Worm (Caenorhabditis elegans): Measurements from ENCODE around the gene C24H10.4.

C24H10.4 gene

ce11 chrX:5037673-5038072 lies 21.4 kb downstream of the C24H10.4 start, which contains the start of gene ZC449.5:
Gene ZC449.5, minus strand, starts transcription at chrX:5037773.
- TF ChIP-seq dao-5 (tag; optimal IDR thresholded peaks at IDR 0.05) (no peak), him-1 (tag; optimal IDR thresholded peaks at IDR 0.05) (no peak), W03F9.2 (tag; optimal IDR thresholded peaks at IDR 0.05) (no peak)

ce11 chrX:5033868-5034267 lies 25.2 kb downstream of the C24H10.4 start, which contains the start of gene ZC449.4:
Gene ZC449.4, minus strand, starts transcription at chrX:5033968.
- no peak for TF ChIP-seq dao-5 (tag; optimal IDR thresholded peaks at IDR 0.05)
- TF ChIP-seq him-1 (tag; optimal IDR thresholded peaks at IDR 0.05) = no peak
- no peak for TF ChIP-seq W03F9.2 (tag; optimal IDR thresholded peaks at IDR 0.05)

ce11 chrX:5031742-5032141 lies 27.3 kb downstream of the C24H10.4 start:
- TF ChIP-seq him-1 (tag; optimal IDR thresholded peaks at IDR 0.05) (no peak), dao-5 (tag; optimal IDR thresholded peaks at IDR 0.05) (no peak), W03F9.2 (tag; optimal IDR thresholded peaks at IDR 0.05) (no peak)

- no peak for TF ChIP-seq dao-5 (tag; optimal IDR thresholded peaks at IDR 0.05)
- TF ChIP-seq W03F9.2 (tag; optimal IDR thresholded peaks at IDR 0.05) = no peak
- TF ChIP-seq him-1 (tag; optimal IDR thresholded peaks at IDR 0.05) = no peak
Measured at ce11 chrX:5028593-5028955, 30.5 kb downstream of the C24H10.4 start.

ce11 chrX:5027923-5028592 lies 31.0 kb downstream of the C24H10.4 start:
- TF ChIP-seq dao-5 (tag; optimal IDR thresholded peaks at IDR 0.05) (no peak), him-1 (tag; optimal IDR thresholded peaks at IDR 0.05) (no peak), W03F9.2 (tag; optimal IDR thresholded peaks at IDR 0.05) (no peak)

- TF ChIP-seq W03F9.2 (tag; optimal IDR thresholded peaks at IDR 0.05) (no peak), dao-5 (tag; optimal IDR thresholded peaks at IDR 0.05) (no peak), him-1 (tag; optimal IDR thresholded peaks at IDR 0.05) (no peak)
Measured at ce11 chrX:5026461-5026860, 32.6 kb downstream of the C24H10.4 start.

ce11 chrX:5024300-5024699 lies 34.8 kb downstream of the C24H10.4 start, which contains the start of gene ZC449.1:
Gene ZC449.1, plus strand, starts transcription at chrX:5024420.
- no peak for TF ChIP-seq him-1 (tag; optimal IDR thresholded peaks at IDR 0.05)
- TF ChIP-seq dao-5 (tag; optimal IDR thresholded peaks at IDR 0.05) = no peak
- TF ChIP-seq W03F9.2 (tag; optimal IDR thresholded peaks at IDR 0.05) = no peak

ce11 chrX:5022682-5023081 lies 36.4 kb downstream of the C24H10.4 start:
- TF ChIP-seq dao-5 (tag; optimal IDR thresholded peaks at IDR 0.05) (peak; percentile 56), him-1 (tag; optimal IDR thresholded peaks at IDR 0.05) (peak; percentile 40), W03F9.2 (tag; optimal IDR thresholded peaks at IDR 0.05) (no peak)

ce11 chrX:5020996-5021395 lies 38.1 kb downstream of the C24H10.4 start, which contains the start of gene ZC449.2:
Gene ZC449.2, plus strand, starts transcription at chrX:5021285.
- TF ChIP-seq dao-5 (tag; optimal IDR thresholded peaks at IDR 0.05) = no peak
- TF ChIP-seq W03F9.2 (tag; optimal IDR thresholded peaks at IDR 0.05) = no peak
- no peak for TF ChIP-seq him-1 (tag; optimal IDR thresholded peaks at IDR 0.05)

ce11 chrX:5018062-5018653 lies 40.9 kb downstream of the C24H10.4 start:
- TF ChIP-seq him-1 (tag; optimal IDR thresholded peaks at IDR 0.05) (no peak), dao-5 (tag; optimal IDR thresholded peaks at IDR 0.05) (no peak), W03F9.2 (tag; optimal IDR thresholded peaks at IDR 0.05) (peak; percentile 13)

ce11 chrX:5017591-5017990 lies 41.5 kb downstream of the C24H10.4 start, which contains the start of gene sek-3:
Gene sek-3, plus strand, starts transcription at chrX:5017891.
- TF ChIP-seq W03F9.2 (tag; optimal IDR thresholded peaks at IDR 0.05) (no peak), dao-5 (tag; optimal IDR thresholded peaks at IDR 0.05) (no peak), him-1 (tag; optimal IDR thresholded peaks at IDR 0.05) (no peak)

- TF ChIP-seq him-1 (tag; optimal IDR thresholded peaks at IDR 0.05) = no peak
- TF ChIP-seq dao-5 (tag; optimal IDR thresholded peaks at IDR 0.05) = no peak
- TF ChIP-seq W03F9.2 (tag; optimal IDR thresholded peaks at IDR 0.05) = no peak
Measured at ce11 chrX:5015775-5016174, 43.3 kb downstream of the C24H10.4 start, which contains the start of gene ZC449.8. Gene ZC449.8, plus strand, starts transcription at chrX:5016075.

ce11 chrX:5013826-5014225 lies 45.2 kb downstream of the C24H10.4 start, which contains the start of gene ZC449.7:
Gene ZC449.7, plus strand, starts transcription at chrX:5014074.
- TF ChIP-seq him-1 (tag; optimal IDR thresholded peaks at IDR 0.05) = no peak
- TF ChIP-seq dao-5 (tag; optimal IDR thresholded peaks at IDR 0.05) = no peak
- TF ChIP-seq W03F9.2 (tag; optimal IDR thresholded peaks at IDR 0.05) = no peak

- no peak for TF ChIP-seq W03F9.2 (tag; optimal IDR thresholded peaks at IDR 0.05)
- TF ChIP-seq him-1 (tag; optimal IDR thresholded peaks at IDR 0.05) = no peak
- TF ChIP-seq dao-5 (tag; optimal IDR thresholded peaks at IDR 0.05) = no peak
Measured at ce11 chrX:5009000-5009399, 50.1 kb downstream of the C24H10.4 start, which contains the start of gene hsd-3. Gene hsd-3, plus strand, starts transcription at chrX:5009300.

Data from whole organism, L4/young adult.